Fruit fly (Drosophila melanogaster): ENCODE results near the gene RhoGAP93B.

DNA sequence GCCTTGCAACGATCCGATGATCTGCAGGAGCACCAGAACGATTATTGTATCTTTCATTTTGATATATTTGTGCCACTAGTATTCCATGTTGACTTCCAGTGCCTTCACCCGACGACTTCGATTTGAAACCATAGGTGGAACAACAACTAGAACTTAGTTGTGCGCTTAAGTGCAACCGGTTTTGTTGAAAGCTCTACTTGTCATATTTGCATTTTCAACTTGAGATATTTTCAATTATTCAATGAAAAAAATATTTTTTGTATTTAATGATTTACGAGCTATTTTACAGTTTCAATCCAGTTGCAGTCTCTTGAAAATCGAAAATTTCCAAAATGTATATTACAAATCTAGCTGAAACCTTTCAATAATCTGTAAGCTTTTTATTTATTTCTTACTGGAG is 50.7 kb downstream of the RhoGAP93B start, which contains the start of gene CG31207:
- TF ChIP-seq CTCF (optimal IDR thresholded peaks at IDR 0.05) (no peak), CG8478 (optimal IDR thresholded peaks at IDR 0.05) (no peak)

All from S2 (cell line).